Worm (Caenorhabditis elegans): Measurements from ENCODE around the gene skr-10.

DNA sequence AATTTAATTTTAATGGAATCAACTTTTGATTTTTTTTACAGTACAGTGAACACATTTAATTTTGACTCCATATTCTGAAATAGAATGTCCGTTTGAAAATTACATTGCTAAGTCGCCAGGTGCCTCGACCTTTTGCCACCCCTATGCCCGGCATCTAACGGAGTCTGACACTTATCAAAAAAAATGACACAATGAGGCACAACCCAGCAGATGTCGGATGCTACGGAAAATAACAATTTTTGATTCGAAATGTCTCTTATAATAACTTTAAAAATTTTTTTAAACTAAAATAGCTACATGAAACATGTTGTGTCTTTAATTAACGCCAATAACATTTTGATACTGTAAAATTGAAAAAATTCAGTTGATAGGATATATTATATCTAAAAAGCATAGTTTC lies 8.7 kb downstream of the skr-10 start:
- TF ChIP-seq dao-5 (tag; optimal IDR thresholded peaks at IDR 0.05) (no peak), him-1 (tag; optimal IDR thresholded peaks at IDR 0.05) (no peak)

Data from whole organism, L4/young adult.